Fruit fly (Drosophila melanogaster) whole organism, pupa: Measurements from ENCODE around the gene Lst8.

Experiments used
- CG10348 ChIP-seq: fragments of 200-800 bp; sonication (Bioruptor generic); IDR thresholded peaks from 2 replicates; pipeline ENCODE4 v1.3.6; 2022; ENCODE audit warnings: missing biosample characterization, missing genetic modification characterization
- CG12605 ChIP-seq: fragments of 200-800 bp; sonication (Bioruptor generic); IDR thresholded peaks from 2 replicates; pipeline ENCODE4 v1.3.6; 2022; ENCODE audit warnings: missing biosample characterization, missing genetic modification characterization
- CG13204 ChIP-seq: fragments of 200-800 bp; sonication (Bioruptor generic); optimal IDR thresholded peaks from 2 replicates; lab custom pipeline; 2018; ENCODE audit warnings: missing biosample characterization, mild to moderate bottlenecking, missing genetic modification characterization, moderate library complexity
- CG14655 ChIP-seq: fragments of 200-800 bp; sonication (Bioruptor generic); optimal IDR thresholded peaks from 3 replicates; lab custom pipeline; 2017; ENCODE audit warnings: mild to moderate bottlenecking, missing biosample characterization, missing genetic modification reagents, missing genetic modification characterization
- CG15710 ChIP-seq: fragments of 200-800 bp; sonication (Bioruptor generic); optimal IDR thresholded peaks from 2 replicates; lab custom pipeline; 2018; ENCODE audit warnings: missing biosample characterization, mild to moderate bottlenecking, missing genetic modification characterization, moderate library complexity
- CG17806 ChIP-seq: fragments of 200-800 bp; sonication (Bioruptor generic); optimal IDR thresholded peaks from 2 replicates; lab custom pipeline; 2018; ENCODE audit warnings: missing biosample characterization, mild to moderate bottlenecking, missing genetic modification characterization, moderate library complexity
- CG32121 ChIP-seq: fragments of 200-800 bp; sonication (Bioruptor generic); IDR thresholded peaks from 2 replicates; pipeline ENCODE4 v1.3.6; 2022; ENCODE audit warnings: missing biosample characterization, missing genetic modification characterization
- CG34367 ChIP-seq: fragments of 200-800 bp; sonication (Bioruptor generic); optimal IDR thresholded peaks from 2 replicates; lab custom pipeline; 2018; ENCODE audit warnings: missing biosample characterization, mild to moderate bottlenecking, missing genetic modification characterization
- CG8159 ChIP-seq: fragments of 200-800 bp; sonication (Bioruptor generic); optimal IDR thresholded peaks from 3 replicates; lab custom pipeline; 2018; ENCODE audit warnings: missing biosample characterization, mild to moderate bottlenecking, missing genetic modification characterization, moderate library complexity
- CG9948 ChIP-seq: fragments of 200-800 bp; sonication (Bioruptor generic); optimal IDR thresholded peaks from 2 replicates; lab custom pipeline; 2018; ENCODE audit warnings: missing biosample characterization, mild to moderate bottlenecking, missing genetic modification characterization, moderate library complexity
- D1 ChIP-seq: fragments of 200-800 bp; sonication (Bioruptor generic); optimal IDR thresholded peaks from 2 replicates; lab custom pipeline; 2018; ENCODE audit warnings: missing biosample characterization, mild to moderate bottlenecking, missing genetic modification characterization, moderate library complexity
- Ets98B ChIP-seq: fragments of 200-800 bp; sonication (Bioruptor generic); IDR thresholded peaks from 2 replicates; pipeline ENCODE4 v1.3.6; 2022; ENCODE audit warnings: missing biosample characterization, missing genetic modification characterization
- Pif1A ChIP-seq: fragments of 200-800 bp; sonication (Bioruptor generic); optimal IDR thresholded peaks from 3 replicates; lab custom pipeline; 2016; ENCODE audit warnings: missing biosample characterization, missing genetic modification characterization

DNA sequence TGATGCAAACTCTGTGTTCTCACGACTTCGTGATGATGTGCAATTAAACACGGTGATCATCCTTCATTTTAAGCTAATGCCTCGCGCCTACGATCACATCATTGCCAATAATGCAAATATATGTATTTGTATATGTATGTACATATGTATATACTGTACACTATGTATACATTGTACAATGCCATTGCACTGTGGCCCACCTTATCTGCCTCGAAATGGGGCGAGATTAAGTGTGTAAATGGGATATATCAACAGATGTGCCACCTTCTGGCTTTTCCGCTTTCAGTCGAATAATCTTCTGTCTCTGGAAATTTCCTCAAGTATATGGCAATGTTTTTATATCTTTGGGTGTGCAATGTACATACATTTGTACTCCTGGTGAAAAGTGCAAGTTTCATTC lies 39.1 kb upstream of the Lst8 start:
- TF ChIP-seq CG34367 (no peak), CG10348 (no peak), Ets98B (GFP tag; lab: Robert Waterston, UW) (no peak), CG9948 (no peak), CG13204 (no peak), CG17806 (no peak), CG32121 (GFP tag; lab: Robert Waterston, UW) (no peak), CG8159 (tag; lab: Kevin White, UChicago) (no peak), CG15710 (tag; lab: Kevin White, UChicago) (no peak), CG14655 (GFP tag; lab: Kevin White, UChicago) (no peak), D1 (no peak), CG12605 (GFP tag; lab: Robert Waterston, UW) (no peak), Pif1A (GFP tag; lab: Kevin White, UChicago) (no peak)
